Worm (Caenorhabditis elegans): ENCODE measurements around the gene C32D5.14.
A peak's percentile ranks its signal among the peaks of the same experiment; 100 is the strongest.

Gene C32D5.14

ce11 chrII:6370110-6370509 is 34.8 kb downstream of the C32D5.14 start (continued):
- TF ChIP-seq D1046.2 (GFP tag; IDR thresholded peaks at IDR 0.05) (0 out of 2 replicates have a peak, but pooled peaks have one; percentile 38), mxl-2 (GFP tag; conservative IDR thresholded peaks at IDR 0.05) (no peak), dmd-8 (GFP tag; IDR thresholded peaks at IDR 0.05) (no peak), nhr-111 (GFP tag; optimal IDR thresholded peaks at IDR 0.05) (no peak)

- TF ChIP-seq ctbp-1 (GFP tag; IDR thresholded peaks at IDR 0.05), result no peak
- TF ChIP-seq unc-130 (GFP tag; optimal IDR thresholded peaks at IDR 0.05), result no peak
- peak in 1 of 2 experiments; percentile 70 for TF ChIP-seq unc-62 (GFP tag; optimal IDR thresholded peaks at IDR 0.05 in 1 of 2)
- TF ChIP-seq unc-62 (tag; optimal IDR thresholded peaks at IDR 0.05), result no peak
Measured at ce11 chrII:6371003-6371402, 35.7 kb downstream of the C32D5.14 start, which contains the start of gene lin-23. lin-23 (plus strand) TSS chrII:6371303.

ce11 chrII:6373361-6373760 is 38.1 kb downstream of the C32D5.14 start:
- TF ChIP-seq ces-1 (GFP tag; optimal IDR thresholded peaks at IDR 0.05) (no peak), set-16 (GFP tag; IDR thresholded peaks at IDR 0.05) (peak; percentile 56), sdz-12 (GFP tag; optimal IDR thresholded peaks at IDR 0.05) (no peak), pha-4 (GFP tag; IDR thresholded peaks at IDR 0.05) (0 out of 2 replicates have a peak, but pooled peaks have one; percentile 8), pha-4 (tag; optimal IDR thresholded peaks at IDR 0.05) (no peak)

ce11 chrII:6374646-6375045 is 39.4 kb downstream of the C32D5.14 start:
- no peak for TF ChIP-seq nhr-41 (GFP tag; IDR thresholded peaks at IDR 0.05)
- TF ChIP-seq cey-2 (tag; optimal IDR thresholded peaks at IDR 0.05; ENCODE audit: borderline replicate concordance, insufficient read depth), result no peak
- no peak for TF ChIP-seq madf-9 (GFP tag; conservative IDR thresholded peaks at IDR 0.05)
- TF ChIP-seq ZK546.5 (tag; optimal IDR thresholded peaks at IDR 0.05), result no peak
- no peak for TF ChIP-seq daf-19 (GFP tag; conservative IDR thresholded peaks at IDR 0.05)
- no peak for TF ChIP-seq rbr-2 (tag; optimal IDR thresholded peaks at IDR 0.05)
- no peak for TF ChIP-seq aly-2 (tag; optimal IDR thresholded peaks at IDR 0.05)
- TF ChIP-seq F37D6.2 (tag; optimal IDR thresholded peaks at IDR 0.05), result no peak
- peak; percentile 40 for TF ChIP-seq nhr-28 (tag; optimal IDR thresholded peaks at IDR 0.05)
- no peak for TF ChIP-seq ceh-20 (GFP tag; IDR thresholded peaks at IDR 0.05)
- TF ChIP-seq nhr-11 (tag; optimal IDR thresholded peaks at IDR 0.05), result no peak
- TF ChIP-seq skn-1 (tag; optimal IDR thresholded peaks at IDR 0.05), result no peak
- no peak for TF ChIP-seq set-16 (GFP tag; IDR thresholded peaks at IDR 0.05)
- no peak for TF ChIP-seq mxl-3 (GFP tag; optimal IDR thresholded peaks at IDR 0.05)
- TF ChIP-seq zag-1 (tag; optimal IDR thresholded peaks at IDR 0.05), result no peak
- TF ChIP-seq unc-130 (GFP tag; optimal IDR thresholded peaks at IDR 0.05), result no peak
- no peak for TF ChIP-seq zip-2 (tag; optimal IDR thresholded peaks at IDR 0.05)
- TF ChIP-seq duxl-1 (tag; optimal IDR thresholded peaks at IDR 0.05; ENCODE audit: poor library complexity), result no peak
- no peak for TF ChIP-seq dpl-1 (GFP tag; optimal IDR thresholded peaks at IDR 0.05)
- no peak for TF ChIP-seq nhr-111 (GFP tag; optimal IDR thresholded peaks at IDR 0.05)
- TF ChIP-seq dmd-6 (GFP tag; IDR thresholded peaks at IDR 0.05), result peak; percentile 65
- no peak for TF ChIP-seq T26A8.4 (GFP tag; IDR thresholded peaks at IDR 0.05)
- TF ChIP-seq nhr-102 (tag; optimal IDR thresholded peaks at IDR 0.05), result no peak
- no peak for TF ChIP-seq ztf-11 (tag; optimal IDR thresholded peaks at IDR 0.05)
- no peak for TF ChIP-seq mxl-2 (GFP tag; conservative IDR thresholded peaks at IDR 0.05)
- no peak for TF ChIP-seq lin-15B (tag; optimal IDR thresholded peaks at IDR 0.05)
- no peak for TF ChIP-seq spr-1 (tag; optimal IDR thresholded peaks at IDR 0.05)
- TF ChIP-seq zip-11 (GFP tag; IDR thresholded peaks at IDR 0.05), result no peak
- no peak for TF ChIP-seq lsy-2 (tag; optimal IDR thresholded peaks at IDR 0.05)
- peak; percentile 62 for TF ChIP-seq T20F7.1 (GFP tag; optimal IDR thresholded peaks at IDR 0.05)
- no peak for TF ChIP-seq nhr-25 (tag; optimal IDR thresholded peaks at IDR 0.05; ENCODE audit: borderline replicate concordance, insufficient read depth)
- TF ChIP-seq lin-39 (tag; optimal IDR thresholded peaks at IDR 0.05), result no peak
- TF ChIP-seq vab-7 (GFP tag; IDR thresholded peaks at IDR 0.05), result no peak
- TF ChIP-seq hlh-11 (tag; optimal IDR thresholded peaks at IDR 0.05), result peak; percentile 38
- TF ChIP-seq fkh-10 (GFP tag; optimal IDR thresholded peaks at IDR 0.05), result no peak
- no peak for TF ChIP-seq mdl-1 (tag; optimal IDR thresholded peaks at IDR 0.05)
- no peak for TF ChIP-seq Y105C5A.15 (GFP tag; IDR thresholded peaks at IDR 0.05)
